Fruit fly (Drosophila melanogaster) whole organism, wandering third instar larva: ENCODE results near the gene Pino.

Source experiments
- br ChIP-seq: fragments of 200-800 bp; sonication (Bioruptor generic); optimal IDR thresholded peaks from 2 replicates; lab custom pipeline; 2016; ENCODE audit warnings: missing biosample characterization, missing genetic modification characterization
- h ChIP-seq: fragments of 200-800 bp; sonication (Bioruptor generic); optimal IDR thresholded peaks from 3 replicates; lab custom pipeline; 2016; ENCODE audit warnings: missing biosample characterization, mild to moderate bottlenecking, missing genetic modification characterization

DNA sequence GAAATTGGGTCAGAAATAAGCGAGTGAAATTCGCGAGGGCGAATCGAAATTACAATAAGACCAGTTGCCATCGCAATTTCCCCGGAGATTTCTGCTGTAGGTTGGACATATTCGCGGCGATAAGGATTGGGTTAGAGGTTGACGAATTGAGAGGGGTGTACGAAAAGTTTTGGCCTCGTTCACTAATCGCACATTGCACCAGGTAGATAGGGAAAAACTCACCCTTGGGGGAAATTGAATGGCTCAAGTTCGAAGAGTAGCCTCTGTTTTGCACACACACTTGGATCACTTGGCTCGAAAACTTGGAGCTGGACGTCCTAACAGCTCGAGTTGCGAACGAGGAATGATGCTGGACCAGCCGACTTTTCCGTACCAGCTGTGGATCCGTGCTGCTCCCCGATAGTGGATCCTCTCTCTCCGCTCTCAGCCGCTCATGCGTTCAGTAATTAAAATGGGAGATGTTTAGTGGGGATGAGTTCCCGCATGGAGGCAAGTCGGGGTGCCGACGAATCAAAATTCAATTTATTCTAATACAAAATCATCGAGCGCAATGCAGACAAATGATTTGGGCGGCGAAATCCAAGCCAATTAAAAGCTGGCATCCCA, 34.9 kb upstream of the Pino start, which contains the start of gene CG5080:
- no peak for TF ChIP-seq h (GFP tag; lab: Kevin White, UChicago)
- no peak for TF ChIP-seq br
